Worm (Caenorhabditis elegans) whole organism, L2 larva: ENCODE results near the gene cdh-7.

Experiments
- ZK546.5 ChIP-seq: sonication (generic microtip); optimal IDR thresholded peaks from 2 replicates; lab custom pipeline; 2017; ENCODE audit warnings: missing biosample characterization, missing genetic modification characterization
- elt-1 ChIP-seq: fragments of 150-350 bp; optimal IDR thresholded peaks from 2 replicates; lab custom pipeline; 2014; ENCODE audit warnings: missing biosample characterization, missing genetic modification characterization
- unc-62 ChIP-seq: fragments of 150-350 bp; optimal IDR thresholded peaks from 2 replicates; lab custom pipeline; 2014; ENCODE audit warnings: missing biosample characterization, missing genetic modification reagents, missing genetic modification characterization

- no peak for TF ChIP-seq unc-62 (GFP tag; lab: Kevin White, UChicago)
- no peak for TF ChIP-seq elt-1 (tag; lab: Kevin White, UChicago)
- TF ChIP-seq ZK546.5 (tag; lab: Kevin White, UChicago), result no peak
Observed at ce11 chrII:14814894-14815568, 28.0 kb upstream of the cdh-7 start, which contains the start of gene W01D2.1.
